Fruit fly (Drosophila melanogaster) S2 (cell line): ENCODE results near the gene ball.

Experiments
- CG8478 ChIP-seq: fragments of >200 bp; optimal IDR thresholded peaks from 2 replicates; lab custom pipeline; 2018
- CTCF ChIP-seq, 2 experiments: fragments of >200 bp; optimal IDR thresholded peaks; 2 replicates each; lab custom pipeline; 2018

DNA sequence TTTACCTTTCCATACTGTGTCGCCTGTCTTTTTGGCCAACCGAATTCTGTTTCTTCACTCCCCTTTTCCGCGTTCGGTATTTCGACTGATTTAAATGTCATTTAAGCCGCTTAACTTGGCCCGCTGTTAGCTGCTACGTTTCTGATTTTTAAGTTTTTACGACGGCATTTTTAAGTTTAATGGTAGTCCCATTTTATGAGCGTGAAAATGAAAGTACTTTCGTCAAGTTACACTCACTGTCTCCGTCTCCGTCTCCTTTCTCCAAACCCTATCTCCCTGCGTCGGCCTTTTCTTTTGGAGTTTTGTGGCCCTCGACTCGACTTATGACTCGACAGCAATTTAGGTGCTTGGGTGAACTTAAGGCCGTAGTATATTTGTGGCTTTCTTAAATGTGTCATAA, 18.6 kb upstream of the ball start:
- TF ChIP-seq CTCF (optimal IDR thresholded peaks at IDR 0.05; lab: Kevin White, UChicago) (no peak), CG8478 (no peak)
